Worm (Caenorhabditis elegans) whole organism, L4 larva: ENCODE data around the gene R09A1.3.

Source experiments
- F37D6.2 ChIP-seq: sonication (generic microtip); optimal IDR thresholded peaks from 2 replicates; lab custom pipeline; 2016; ENCODE audit warnings: mild to moderate bottlenecking, missing genetic modification characterization, missing compliant biosample characterization
- F44E2.7 ChIP-seq: fragments of 200-800 bp; sonication (Bioruptor generic); IDR thresholded peaks from 2 replicates; pipeline ENCODE4 v2.1.2; 2022; ENCODE audit warnings: missing genetic modification characterization, missing compliant biosample characterization
- Y75B8A.6 ChIP-seq: fragments of 200-800 bp; sonication (Bioruptor generic); IDR thresholded peaks from 2 replicates; pipeline ENCODE4 v1.3.6; 2022; ENCODE audit warnings: missing genetic modification reagents, missing genetic modification characterization, missing compliant biosample characterization
- ZK337.2 ChIP-seq: fragments of 200-800 bp; sonication (Bioruptor generic); IDR thresholded peaks from 2 replicates; pipeline ENCODE4 v1.3.6; 2022; ENCODE audit warnings: missing genetic modification reagents, missing genetic modification characterization, missing compliant biosample characterization
- aha-1 ChIP-seq: fragments of 150-350 bp; peaks from one replicate; lab custom pipeline; 2014; ENCODE audit warnings: missing biosample characterization, missing genetic modification characterization
- ama-1 ChIP-seq: fragments of 150-350 bp; optimal IDR thresholded peaks from 2 replicates; lab custom pipeline; 2014; ENCODE audit warnings: inconsistent platforms, mixed read lengths
- arid-1 ChIP-seq: fragments of 200-800 bp; sonication (Bioruptor generic); conservative IDR thresholded peaks from 2 replicates; pipeline ENCODE4 v1.3.6; 2022; ENCODE audit warnings: missing genetic modification reagents, missing genetic modification characterization, missing compliant biosample characterization
- attf-4 ChIP-seq: sonication (generic microtip); optimal IDR thresholded peaks from 3 replicates; lab custom pipeline; 2017; ENCODE audit warnings: missing biosample characterization, missing genetic modification characterization
- ceh-32 ChIP-seq: sonication (generic microtip); optimal IDR thresholded peaks from 2 replicates; lab custom pipeline; 2016; ENCODE audit warnings: mild to moderate bottlenecking, missing genetic modification characterization, missing compliant biosample characterization; ENCODE audit not compliant: poor library complexity
- ceh-44 ChIP-seq: fragments of 200-800 bp; sonication (Bioruptor generic); IDR thresholded peaks from 2 replicates; pipeline ENCODE4 v1.3.6; 2022; ENCODE audit warnings: missing genetic modification reagents, missing genetic modification characterization, missing compliant biosample characterization
- ceh-62 ChIP-seq: sonication (generic microtip); optimal IDR thresholded peaks from 2 replicates; lab custom pipeline; 2017; ENCODE audit warnings: missing biosample characterization, missing genetic modification characterization
- ceh-82 ChIP-seq: sonication (generic microtip); optimal IDR thresholded peaks from 2 replicates; lab custom pipeline; 2017; ENCODE audit warnings: missing biosample characterization, missing genetic modification characterization
- ces-1 ChIP-seq: fragments of 150-350 bp; sonication (generic microtip); optimal IDR thresholded peaks from 4 replicates; lab custom pipeline; 2014; ENCODE audit warnings: missing biosample characterization, missing genetic modification reagents, missing genetic modification characterization
- cey-2 ChIP-seq: sonication (generic microtip); optimal IDR thresholded peaks from 3 replicates; lab custom pipeline; 2017; ENCODE audit warnings: missing genetic modification characterization, mild to moderate bottlenecking, missing compliant biosample characterization, antibody characterized with exemption, borderline replicate concordance; ENCODE audit not compliant: insufficient read depth
- ctbp-1 ChIP-seq: fragments of 200-800 bp; sonication (Bioruptor generic); IDR thresholded peaks from 2 replicates; pipeline ENCODE4 v1.3.6; 2022; ENCODE audit warnings: missing genetic modification reagents, missing genetic modification characterization, missing compliant biosample characterization
- daf-16 ChIP-seq, 3 experiments: sonication (generic microtip); optimal IDR thresholded peaks; 2 replicates each; lab custom pipeline; 2016 to 2017; ENCODE audit warnings: missing genetic modification characterization in 3 of 3, missing genetic modification reagents in 3 of 3, mild to moderate bottlenecking in 2 of 3, missing compliant biosample characterization in 2 of 3, missing biosample characterization in 1 of 3, moderate library complexity in 1 of 3
- daf-19 ChIP-seq: fragments of 200-800 bp; sonication (Bioruptor generic); conservative IDR thresholded peaks from 2 replicates; pipeline ENCODE4 v1.3.6; 2022; ENCODE audit warnings: missing genetic modification characterization, missing compliant biosample characterization
- dmd-6 ChIP-seq: fragments of 200-800 bp; sonication (Bioruptor generic); IDR thresholded peaks from 2 replicates; pipeline ENCODE4 v1.3.6; 2022; ENCODE audit warnings: missing genetic modification reagents, missing genetic modification characterization, missing compliant biosample characterization
- dmd-8 ChIP-seq: fragments of 200-800 bp; sonication (Bioruptor generic); IDR thresholded peaks from 2 replicates; pipeline ENCODE4 v1.3.6; 2022; ENCODE audit warnings: missing genetic modification characterization, missing compliant biosample characterization
- duxl-1 ChIP-seq: sonication (generic microtip); optimal IDR thresholded peaks from 2 replicates; lab custom pipeline; 2016; ENCODE audit warnings: mild to moderate bottlenecking, missing genetic modification characterization, moderate library complexity, missing compliant biosample characterization; ENCODE audit not compliant: poor library complexity
- dve-1 ChIP-seq: sonication (generic microtip); optimal IDR thresholded peaks from 2 replicates; lab custom pipeline; 2017; ENCODE audit warnings: antibody characterized with exemption, mild to moderate bottlenecking, missing genetic modification characterization, missing compliant biosample characterization; ENCODE audit not compliant: insufficient read depth
- fos-1 ChIP-seq: fragments of 150-350 bp; optimal IDR thresholded peaks from 2 replicates; lab custom pipeline; 2014; ENCODE audit warnings: missing biosample characterization, missing genetic modification characterization
- hif-1 ChIP-seq, 2 experiments: sonication (generic microtip); optimal IDR thresholded peaks; 2 replicates each; lab custom pipeline; 2016 to 2017; ENCODE audit warnings: missing compliant biosample characterization in 2 of 2, missing genetic modification characterization in 2 of 2, missing genetic modification reagents in 2 of 2, missing genotype in 2 of 2, mild to moderate bottlenecking in 1 of 2
- jun-1 ChIP-seq: fragments of 150-350 bp; optimal IDR thresholded peaks from 2 replicates; lab custom pipeline; 2014; ENCODE audit warnings: missing biosample characterization, missing genetic modification reagents, missing genetic modification characterization
- lin-13 ChIP-seq: fragments of 150-350 bp; optimal IDR thresholded peaks from 2 replicates; lab custom pipeline; 2014; ENCODE audit warnings: missing biosample characterization, missing genetic modification reagents, missing genetic modification characterization
- lin-15B ChIP-seq: fragments of 150-350 bp; sonication (generic microtip); optimal IDR thresholded peaks from 3 replicates; lab custom pipeline; 2014; ENCODE audit warnings: missing biosample characterization, missing genetic modification characterization
- lin-29 ChIP-seq: fragments of 200-800 bp; sonication (Bioruptor generic); IDR thresholded peaks from 2 replicates; pipeline ENCODE4 v1.3.6; 2022; ENCODE audit warnings: missing genetic modification reagents, missing genetic modification characterization, missing compliant biosample characterization
- lin-38 ChIP-seq: fragments of 200-800 bp; sonication (Bioruptor generic); IDR thresholded peaks from 2 replicates; pipeline ENCODE4 v1.3.6; 2022; ENCODE audit warnings: missing genetic modification reagents, missing genetic modification characterization, missing compliant biosample characterization
- lin-39 ChIP-seq: fragments of 150-350 bp; optimal IDR thresholded peaks from 2 replicates; lab custom pipeline; 2014; ENCODE audit warnings: missing biosample characterization, missing genetic modification reagents, missing genetic modification characterization
- madf-5 ChIP-seq, 2 experiments: fragments of 200-800 bp; sonication (Bioruptor generic); IDR thresholded peaks; 2 replicates each; pipeline ENCODE4 v1.3.6; 2022; ENCODE audit warnings: missing compliant biosample characterization in 2 of 2, missing genetic modification characterization in 2 of 2
- madf-9 ChIP-seq: fragments of 200-800 bp; sonication (Bioruptor generic); conservative IDR thresholded peaks from 2 replicates; pipeline ENCODE4 v1.3.6; 2022; ENCODE audit warnings: missing genetic modification reagents, missing genetic modification characterization, missing compliant biosample characterization
- mdt-29 ChIP-seq: fragments of 200-800 bp; sonication (Bioruptor generic); IDR thresholded peaks from 2 replicates; pipeline ENCODE4 v1.3.6; 2022; ENCODE audit warnings: missing genetic modification reagents, missing genetic modification characterization, missing compliant biosample characterization
- mep-1 ChIP-seq: fragments of 150-350 bp; sonication (generic microtip); optimal IDR thresholded peaks from 3 replicates; lab custom pipeline; 2014; ENCODE audit warnings: missing biosample characterization, missing genetic modification characterization
- mes-2 ChIP-seq: sonication (generic microtip); optimal IDR thresholded peaks from 2 replicates; lab custom pipeline; 2016; ENCODE audit warnings: missing genotype, mild to moderate bottlenecking, missing genetic modification characterization, missing compliant biosample characterization; ENCODE audit not compliant: poor library complexity, severe bottlenecking
- mxl-2 ChIP-seq: fragments of 200-800 bp; sonication (Bioruptor generic); conservative IDR thresholded peaks from 2 replicates; pipeline ENCODE4 v1.3.6; 2022; ENCODE audit warnings: missing genetic modification reagents, missing genetic modification characterization, missing compliant biosample characterization
- nhr-10 ChIP-seq: fragments of 150-350 bp; optimal IDR thresholded peaks from 2 replicates; lab custom pipeline; 2014; ENCODE audit warnings: missing biosample characterization, missing genetic modification characterization
- nhr-11 ChIP-seq: fragments of 150-350 bp; optimal IDR thresholded peaks from 2 replicates; lab custom pipeline; 2014; ENCODE audit warnings: missing biosample characterization, missing genetic modification characterization
- nhr-28 ChIP-seq: fragments of 150-350 bp; optimal IDR thresholded peaks from 2 replicates; lab custom pipeline; 2014; ENCODE audit warnings: missing biosample characterization, missing genetic modification characterization
- nhr-42 ChIP-seq: fragments of 200-800 bp; sonication (Bioruptor generic); IDR thresholded peaks from 2 replicates; pipeline ENCODE4 v1.3.6; 2022; ENCODE audit warnings: missing genetic modification characterization, missing compliant biosample characterization
- php-3 ChIP-seq: fragments of 200-800 bp; sonication (Bioruptor generic); IDR thresholded peaks from 2 replicates; pipeline ENCODE4 v1.3.6; 2022; ENCODE audit warnings: missing genetic modification reagents, missing genetic modification characterization, missing compliant biosample characterization
- pqm-1 ChIP-seq: sonication (generic microtip); optimal IDR thresholded peaks from 2 replicates; lab custom pipeline; 2017; ENCODE audit warnings: missing biosample characterization, missing genetic modification characterization
- sdz-12 ChIP-seq: fragments of 200-800 bp; sonication (Bioruptor generic); optimal IDR thresholded peaks from 2 replicates; lab custom pipeline; 2018; ENCODE audit warnings: mild to moderate bottlenecking, missing genetic modification characterization, missing compliant biosample characterization
- set-16 ChIP-seq: fragments of 200-800 bp; sonication (Bioruptor generic); IDR thresholded peaks from 2 replicates; pipeline ENCODE4 v1.3.6; 2022; ENCODE audit warnings: missing genetic modification reagents, missing genetic modification characterization, missing compliant biosample characterization
- skn-1 ChIP-seq: fragments of 150-350 bp; optimal IDR thresholded peaks from 2 replicates; lab custom pipeline; 2014; ENCODE audit warnings: missing biosample characterization, missing genetic modification characterization
- snpc-1.2 ChIP-seq: fragments of 200-800 bp; sonication (Bioruptor generic); IDR thresholded peaks from 2 replicates; pipeline ENCODE4 v1.3.6; 2022; ENCODE audit warnings: missing genetic modification reagents, missing genetic modification characterization, missing compliant biosample characterization
- snpc-4 ChIP-seq: fragments of 150-350 bp; optimal IDR thresholded peaks from 2 replicates; lab custom pipeline; 2014; ENCODE audit warnings: missing biosample characterization, missing genetic modification characterization
- tra-1 ChIP-seq: fragments of 200-800 bp; sonication (Bioruptor generic); IDR thresholded peaks from 2 replicates; pipeline ENCODE4 v1.3.6; 2022; ENCODE audit warnings: missing genetic modification reagents, missing genetic modification characterization, missing compliant biosample characterization
- unc-62 ChIP-seq, 3 experiments: fragments of 150-350 bp in 1 of 3; sonication (generic microtip); optimal IDR thresholded peaks in 2 of 3; peaks in 1 of 3; 1 replicate in 1 of 3; 2 replicates in 2 of 3; lab custom pipeline; 2014 to 2017; ENCODE audit warnings: missing biosample characterization in 3 of 3, missing genetic modification characterization in 3 of 3, missing genetic modification reagents in 3 of 3, missing genotype in 1 of 3
- zag-1 ChIP-seq: fragments of 150-350 bp; optimal IDR thresholded peaks from 2 replicates; lab custom pipeline; 2014; ENCODE audit warnings: missing biosample characterization, missing genetic modification characterization
- zfp-3 ChIP-seq: fragments of 200-800 bp; sonication (Bioruptor generic); conservative IDR thresholded peaks from 2 replicates; pipeline ENCODE4 v1.3.6; 2022; ENCODE audit warnings: missing genetic modification reagents, missing genetic modification characterization, missing compliant biosample characterization
- zip-2 ChIP-seq: fragments of 150-350 bp; optimal IDR thresholded peaks from 2 replicates; lab custom pipeline; 2014; ENCODE audit warnings: missing biosample characterization, missing genetic modification characterization

The R09A1.3 gene

ce11 chrV:1003826-1004225, 23.0 kb downstream of the R09A1.3 start (continued):
- TF ChIP-seq daf-16 (GFP tag; optimal IDR thresholded peaks at IDR 0.05; lab: Kevin White, UChicago) (no peak), daf-16 (tag; optimal IDR thresholded peaks at IDR 0.05; lab: Kevin White, UChicago) (peak; percentile 34), snpc-1.2 (GFP tag; lab: Robert Waterston, UW) (no peak), lin-39 (no peak), nhr-28 (tag; lab: Kevin White, UChicago) (peak; percentile 9), ctbp-1 (GFP tag; lab: Robert Waterston, UW) (no peak), ces-1 (GFP tag; lab: Kevin White, UChicago) (no peak), arid-1 (GFP tag; lab: Robert Waterston, UW) (no peak), skn-1 (tag; lab: Kevin White, UChicago) (no peak), F37D6.2 (peak; percentile 48), lin-15B (tag; lab: Kevin White, UChicago) (no peak), lin-29 (GFP tag; lab: Robert Waterston, UW) (no peak), unc-62 (GFP tag; optimal IDR thresholded peaks at IDR 0.05 in 1 of 2; lab: Kevin White, UChicago) (peak in 1 of 2 experiments; percentile 51), unc-62 (tag; optimal IDR thresholded peaks at IDR 0.05; lab: Kevin White, UChicago) (no peak), cey-2 (no peak), mdt-29 (no peak), F44E2.7 (GFP tag; lab: Robert Waterston, UW) (no peak), jun-1 (tag; lab: Kevin White, UChicago) (no peak), php-3 (GFP tag; lab: Robert Waterston, UW) (no peak), ceh-82 (tag; lab: Kevin White, UChicago) (no peak), hif-1 (tag; optimal IDR thresholded peaks at IDR 0.05; lab: Kevin White, UChicago) (peak in 1 of 2 experiments; percentile 93), madf-5 (GFP tag; IDR thresholded peaks at IDR 0.05; lab: Robert Waterston, UW) (no peak), set-16 (no peak), ceh-44 (GFP tag; lab: Robert Waterston, UW) (peak; percentile 93), nhr-10 (tag; lab: Kevin White, UChicago) (no peak), ama-1 (lab: Kevin White, UChicago) (no peak), zfp-3 (no peak), dmd-8 (GFP tag; lab: Robert Waterston, UW) (no peak), dve-1 (tag; lab: Kevin White, UChicago) (peak; percentile 41), zip-2 (tag; lab: Kevin White, UChicago) (no peak), aha-1 (peak; percentile 90), dmd-6 (GFP tag; lab: Robert Waterston, UW) (0 out of 2 replicates have a peak, but pooled peaks have one; percentile 27), ZK337.2 (GFP tag; lab: Robert Waterston, UW) (no peak; the same call in 1 of the 2 replicates), lin-38 (GFP tag; lab: Robert Waterston, UW) (peak; percentile 54), nhr-11 (peak; percentile 17), sdz-12 (GFP tag; lab: Kevin White, UChicago) (no peak), Y75B8A.6 (GFP tag; lab: Robert Waterston, UW) (no peak), mxl-2 (no peak), fos-1 (tag; lab: Kevin White, UChicago) (no peak), zag-1 (tag; lab: Kevin White, UChicago) (no peak), ceh-62 (tag; lab: Kevin White, UChicago) (no peak), mep-1 (peak; percentile 65), nhr-42 (GFP tag; lab: Robert Waterston, UW) (no peak), lin-13 (no peak), daf-19 (GFP tag; lab: Robert Waterston, UW) (no peak), madf-9 (GFP tag; lab: Robert Waterston, UW) (0 out of 2 replicates have a peak, but pooled peaks have one; percentile 33), tra-1 (GFP tag; lab: Robert Waterston, UW) (no peak), duxl-1 (tag; lab: Kevin White, UChicago) (no peak), ceh-32 (no peak), mes-2 (tag; lab: Kevin White, UChicago) (peak; percentile 82), attf-4 (tag; lab: Kevin White, UChicago) (no peak), pqm-1 (tag; lab: Kevin White, UChicago) (no peak), snpc-4 (no peak)
